Worm (Caenorhabditis elegans) whole organism, late embryonic: Measurements from ENCODE around the gene fbxa-79.

ENCODE experiments used
- K02D7.2 ChIP-seq: sonication (generic microtip); optimal IDR thresholded peaks from 2 replicates; lab custom pipeline; 2017; ENCODE audit warnings: mild to moderate bottlenecking, missing genetic modification characterization, missing compliant biosample characterization
- K09A11.1 ChIP-seq: sonication (generic microtip); optimal IDR thresholded peaks from 2 replicates; lab custom pipeline; 2017; ENCODE audit warnings: antibody characterized with exemption, mild to moderate bottlenecking, missing genetic modification characterization, missing compliant biosample characterization; ENCODE audit not compliant: insufficient read depth
- Y22D7AL.16 ChIP-seq: sonication (generic microtip); optimal IDR thresholded peaks from 2 replicates; lab custom pipeline; 2016; ENCODE audit warnings: missing genetic modification characterization, missing compliant biosample characterization
- ahr-1 ChIP-seq: sonication (generic microtip); optimal IDR thresholded peaks from 2 replicates; lab custom pipeline; 2016; ENCODE audit warnings: missing genetic modification characterization, missing compliant biosample characterization
- ama-1 ChIP-seq: fragments of 150-350 bp; optimal IDR thresholded peaks from 2 replicates; lab custom pipeline; 2014
- ceh-14 ChIP-seq: sonication (generic microtip); optimal IDR thresholded peaks from 2 replicates; lab custom pipeline; 2016; ENCODE audit warnings: missing genotype, missing genetic modification characterization, missing compliant biosample characterization
- ceh-2 ChIP-seq: sonication (generic microtip); optimal IDR thresholded peaks from 2 replicates; lab custom pipeline; 2016; ENCODE audit warnings: missing genotype, missing genetic modification characterization, missing compliant biosample characterization
- ceh-24 ChIP-seq: sonication (generic microtip); optimal IDR thresholded peaks from 2 replicates; lab custom pipeline; 2016; ENCODE audit warnings: mild to moderate bottlenecking, missing genetic modification characterization, missing compliant biosample characterization
- ceh-31 ChIP-seq: sonication (generic microtip); optimal IDR thresholded peaks from 2 replicates; lab custom pipeline; 2016; ENCODE audit warnings: missing genetic modification characterization, missing compliant biosample characterization
- ceh-34 ChIP-seq: sonication (generic microtip); optimal IDR thresholded peaks from 2 replicates; lab custom pipeline; 2016; ENCODE audit warnings: mild to moderate bottlenecking, missing genetic modification characterization, missing compliant biosample characterization
- ceh-9 ChIP-seq: sonication (generic microtip); optimal IDR thresholded peaks from 2 replicates; lab custom pipeline; 2016; ENCODE audit warnings: mild to moderate bottlenecking, missing genetic modification characterization, inconsistent platforms, missing compliant biosample characterization
- dmd-4 ChIP-seq: sonication (generic microtip); optimal IDR thresholded peaks from 2 replicates; lab custom pipeline; 2016; ENCODE audit warnings: borderline replicate concordance, missing genetic modification characterization, missing compliant biosample characterization
- dve-1 ChIP-seq: sonication (generic microtip); optimal IDR thresholded peaks from 2 replicates; lab custom pipeline; 2017; ENCODE audit warnings: antibody characterized with exemption, mild to moderate bottlenecking, missing genetic modification characterization, missing compliant biosample characterization
- elt-2 ChIP-seq: sonication (generic microtip); optimal IDR thresholded peaks from 2 replicates; lab custom pipeline; 2016; ENCODE audit warnings: missing genetic modification reagents, missing genetic modification characterization, missing compliant biosample characterization
- elt-4 ChIP-seq: sonication (generic microtip); optimal IDR thresholded peaks from 2 replicates; lab custom pipeline; 2016; ENCODE audit warnings: missing genetic modification characterization, missing compliant biosample characterization
- eyg-1 ChIP-seq: sonication (generic microtip); optimal IDR thresholded peaks from 2 replicates; lab custom pipeline; 2016; ENCODE audit warnings: missing genotype, missing genetic modification characterization, missing compliant biosample characterization
- fax-1 ChIP-seq: sonication (generic microtip); optimal IDR thresholded peaks from 2 replicates; lab custom pipeline; 2016; ENCODE audit warnings: missing genotype, missing genetic modification characterization, missing compliant biosample characterization
- fkh-10 ChIP-seq: fragments of 150-350 bp; optimal IDR thresholded peaks from 2 replicates; lab custom pipeline; 2014; ENCODE audit warnings: missing biosample characterization, missing genetic modification reagents, missing genetic modification characterization
- gmeb-2 ChIP-seq: sonication (generic microtip); optimal IDR thresholded peaks from 2 replicates; lab custom pipeline; 2016; ENCODE audit warnings: missing genetic modification characterization, inconsistent platforms, missing compliant biosample characterization
- hlh-13 ChIP-seq: fragments of 200-800 bp; sonication (Bioruptor generic); optimal IDR thresholded peaks from 2 replicates; lab custom pipeline; 2018; ENCODE audit warnings: mild to moderate bottlenecking, missing genetic modification characterization, missing compliant biosample characterization
- hlh-30 ChIP-seq: sonication (generic microtip); optimal IDR thresholded peaks from 2 replicates; lab custom pipeline; 2017; ENCODE audit warnings: antibody characterized with exemption, missing genetic modification characterization, missing compliant biosample characterization; ENCODE audit not compliant: insufficient read depth
- hlh-8 ChIP-seq: sonication (generic microtip); optimal IDR thresholded peaks from 2 replicates; lab custom pipeline; 2016; ENCODE audit warnings: missing genotype, missing genetic modification characterization, missing compliant biosample characterization
- lim-6 ChIP-seq: sonication (generic microtip); optimal IDR thresholded peaks from 2 replicates; lab custom pipeline; 2016; ENCODE audit warnings: missing genetic modification characterization, missing compliant biosample characterization
- lin-11 ChIP-seq: fragments of 200-800 bp; sonication (Bioruptor generic); optimal IDR thresholded peaks from 2 replicates; lab custom pipeline; 2018; ENCODE audit warnings: mild to moderate bottlenecking, missing genetic modification characterization, missing compliant biosample characterization
- madf-2 ChIP-seq: sonication (generic microtip); optimal IDR thresholded peaks from 2 replicates; lab custom pipeline; 2017; ENCODE audit warnings: missing genetic modification characterization, missing compliant biosample characterization
- mec-3 ChIP-seq: sonication (generic microtip); optimal IDR thresholded peaks from 2 replicates; lab custom pipeline; 2016; ENCODE audit warnings: borderline replicate concordance, missing genetic modification characterization, missing compliant biosample characterization
- nfya-1 ChIP-seq: sonication (generic microtip); optimal IDR thresholded peaks from 2 replicates; lab custom pipeline; 2017; ENCODE audit warnings: missing genetic modification characterization, mild to moderate bottlenecking, missing compliant biosample characterization, antibody characterized with exemption, moderate library complexity
- nhr-11 ChIP-seq: fragments of 150-350 bp; optimal IDR thresholded peaks from 2 replicates; lab custom pipeline; 2014; ENCODE audit warnings: missing biosample characterization, missing genetic modification characterization
- npax-4 ChIP-seq: sonication (generic microtip); optimal IDR thresholded peaks from 2 replicates; lab custom pipeline; 2016; ENCODE audit warnings: missing genetic modification characterization, missing compliant biosample characterization
- odd-2 ChIP-seq: sonication (generic microtip); optimal IDR thresholded peaks from 2 replicates; lab custom pipeline; 2017; ENCODE audit warnings: antibody characterized with exemption, mild to moderate bottlenecking, missing genetic modification characterization, missing compliant biosample characterization
- pag-3 ChIP-seq: sonication (generic microtip); optimal IDR thresholded peaks from 2 replicates; lab custom pipeline; 2016; ENCODE audit warnings: missing compliant biosample characterization, missing genetic modification characterization, borderline replicate concordance
- pat-9 ChIP-seq: fragments of 200-800 bp; sonication (Bioruptor generic); optimal IDR thresholded peaks from 2 replicates; lab custom pipeline; 2018; ENCODE audit warnings: mild to moderate bottlenecking, missing genetic modification characterization, moderate library complexity, missing compliant biosample characterization
- pha-4 ChIP-seq: fragments of 150-350 bp; optimal IDR thresholded peaks from 2 replicates; lab custom pipeline; 2018; ENCODE audit warnings: missing biosample characterization, missing genetic modification reagents, missing genetic modification characterization
- pqm-1 ChIP-seq: sonication (generic microtip); optimal IDR thresholded peaks from 2 replicates; lab custom pipeline; 2016; ENCODE audit warnings: missing genetic modification characterization, missing compliant biosample characterization
- rnt-1 ChIP-seq: sonication (generic microtip); optimal IDR thresholded peaks from 2 replicates; lab custom pipeline; 2016; ENCODE audit warnings: missing genetic modification characterization, missing compliant biosample characterization
- sdc-2 ChIP-seq: sonication (generic microtip); optimal IDR thresholded peaks from 2 replicates; lab custom pipeline; 2016; ENCODE audit warnings: missing genotype, missing genetic modification characterization, missing compliant biosample characterization
- sox-2 ChIP-seq: fragments of 200-800 bp; sonication (Bioruptor generic); IDR thresholded peaks from 2 replicates; pipeline ENCODE4 v1.3.6; 2022; ENCODE audit warnings: missing genetic modification reagents, missing genetic modification characterization, missing compliant biosample characterization
- sox-4 ChIP-seq: sonication (generic microtip); optimal IDR thresholded peaks from 2 replicates; lab custom pipeline; 2017; ENCODE audit warnings: mild to moderate bottlenecking, missing genetic modification characterization, inconsistent platforms, missing compliant biosample characterization
- syd-9 ChIP-seq: sonication (generic microtip); optimal IDR thresholded peaks from 2 replicates; lab custom pipeline; 2016; ENCODE audit warnings: mild to moderate bottlenecking, missing genetic modification characterization, moderate library complexity, missing compliant biosample characterization
- unc-42 ChIP-seq: sonication (generic microtip); optimal IDR thresholded peaks from 2 replicates; lab custom pipeline; 2016; ENCODE audit warnings: missing genotype, missing genetic modification characterization, missing compliant biosample characterization
- unc-55 ChIP-seq: sonication (generic microtip); optimal IDR thresholded peaks from 2 replicates; lab custom pipeline; 2017; ENCODE audit warnings: missing biosample characterization, missing genetic modification reagents, missing genetic modification characterization
- unc-86 ChIP-seq: sonication (generic microtip); optimal IDR thresholded peaks from 2 replicates; lab custom pipeline; 2016; ENCODE audit warnings: missing genetic modification characterization, missing compliant biosample characterization
- zip-5 ChIP-seq: sonication (generic microtip); optimal IDR thresholded peaks from 2 replicates; lab custom pipeline; 2016; ENCODE audit warnings: missing genetic modification characterization, missing compliant biosample characterization
- ztf-16 ChIP-seq: sonication (generic microtip); optimal IDR thresholded peaks from 2 replicates; lab custom pipeline; 2017; ENCODE audit warnings: missing genetic modification characterization, missing compliant biosample characterization

The fbxa-79 gene

ce11 chrIII:1315038-1315437, 6.9 kb upstream of the fbxa-79 start, which contains the start of the genes fbxa-80 and fbxa-19:
TSS of gene fbxa-80 (minus strand) at chrIII:1315210.
TSS of gene fbxa-19 (plus strand) at chrIII:1315401.
- TF ChIP-seq unc-55: no peak
- no peak for TF ChIP-seq K09A11.1
- TF ChIP-seq, all 69 proteins: peak for 0

DNA sequence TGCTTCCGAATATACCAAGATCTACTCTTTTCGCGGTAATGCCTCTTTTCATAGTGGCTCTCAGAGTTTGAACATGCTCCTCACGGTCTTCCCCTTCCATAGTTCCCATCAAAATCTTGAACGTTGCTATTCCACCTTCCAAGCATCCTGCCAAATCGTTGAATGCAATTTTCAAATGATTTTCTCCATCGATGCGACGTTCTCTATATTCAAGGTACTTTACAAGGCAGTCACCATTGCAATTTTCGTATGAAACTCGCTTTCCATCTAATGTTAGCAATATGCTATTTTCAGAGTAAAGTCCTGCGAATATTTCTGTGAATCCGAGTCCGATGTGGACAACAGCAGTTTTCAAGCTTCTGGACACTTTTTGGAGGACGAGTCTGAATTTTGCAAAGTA, 6.2 kb upstream of the fbxa-79 start:
- TF ChIP-seq odd-2 (tag; lab: Kevin White, UChicago) (no peak), K02D7.2 (tag; lab: Kevin White, UChicago) (no peak), ama-1 (lab: Kevin White, UChicago) (no peak), npax-4 (tag; lab: Kevin White, UChicago) (no peak), ceh-31 (no peak), madf-2 (tag; lab: Kevin White, UChicago) (no peak), ceh-2 (no peak), ztf-16 (tag; lab: Kevin White, UChicago) (no peak), zip-5 (no peak), ceh-9 (tag; lab: Kevin White, UChicago) (no peak), pat-9 (no peak), eyg-1 (tag; lab: Kevin White, UChicago) (no peak)

- TF ChIP-seq dmd-4 (no peak), odd-2 (tag; lab: Kevin White, UChicago) (no peak), Y22D7AL.16 (no peak), syd-9 (no peak), rnt-1 (tag; lab: Kevin White, UChicago) (no peak), mec-3 (tag; lab: Kevin White, UChicago) (no peak), fax-1 (no peak), lim-6 (tag; lab: Kevin White, UChicago) (no peak), elt-4 (tag; lab: Kevin White, UChicago) (no peak), hlh-8 (tag; lab: Kevin White, UChicago) (no peak), hlh-13 (GFP tag; lab: Kevin White, UChicago) (no peak), fkh-10 (GFP tag; lab: Kevin White, UChicago) (no peak), pag-3 (tag; lab: Kevin White, UChicago) (no peak), ceh-14 (tag; lab: Kevin White, UChicago) (no peak), npax-4 (tag; lab: Kevin White, UChicago) (no peak), ceh-34 (tag; lab: Kevin White, UChicago) (no peak), unc-86 (tag; lab: Kevin White, UChicago) (no peak), sox-2 (no peak), ceh-31 (no peak)
Measured at ce11 chrIII:1311367-1311766, 3.3 kb upstream of the fbxa-79 start.

DNA sequence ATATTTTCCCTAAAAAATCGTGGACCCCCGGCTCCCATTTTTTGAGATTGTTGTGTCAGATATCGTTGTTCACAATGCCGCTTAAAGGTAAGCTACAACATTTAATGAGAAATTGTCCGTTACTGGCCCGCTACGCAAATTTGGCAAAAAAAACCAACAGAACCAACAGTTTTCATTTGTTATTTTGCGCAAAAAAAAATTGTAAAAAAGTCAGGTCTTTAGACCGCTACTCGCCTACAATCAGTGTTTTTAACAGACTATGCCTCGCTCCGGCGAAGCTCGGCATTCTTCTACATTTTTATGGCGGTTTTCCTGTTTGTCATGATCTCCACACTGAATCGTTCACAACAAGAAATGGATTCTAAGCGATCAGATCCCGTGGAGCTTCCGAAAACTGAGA, 793 bp upstream of the fbxa-79 start, which contains the start of gene Y82E9BL.12:
Gene Y82E9BL.12 (plus strand): TSS at position 301 of the 400 bp plus-strand sequence.
- no peak for TF ChIP-seq ceh-24
- TF ChIP-seq sox-2: no peak
- no peak for TF ChIP-seq ceh-9 (tag; lab: Kevin White, UChicago)
- no peak for TF ChIP-seq unc-42 (tag; lab: Kevin White, UChicago)
- no peak for TF ChIP-seq dve-1 (tag; lab: Kevin White, UChicago)
- TF ChIP-seq pqm-1 (tag; lab: Kevin White, UChicago): no peak
- no peak for TF ChIP-seq hlh-30
- TF ChIP-seq pag-3 (tag; lab: Kevin White, UChicago): no peak
- no peak for TF ChIP-seq gmeb-2 (tag; lab: Kevin White, UChicago)
- no peak for TF ChIP-seq Y22D7AL.16
- no peak for TF ChIP-seq ama-1 (lab: Kevin White, UChicago)

DNA sequence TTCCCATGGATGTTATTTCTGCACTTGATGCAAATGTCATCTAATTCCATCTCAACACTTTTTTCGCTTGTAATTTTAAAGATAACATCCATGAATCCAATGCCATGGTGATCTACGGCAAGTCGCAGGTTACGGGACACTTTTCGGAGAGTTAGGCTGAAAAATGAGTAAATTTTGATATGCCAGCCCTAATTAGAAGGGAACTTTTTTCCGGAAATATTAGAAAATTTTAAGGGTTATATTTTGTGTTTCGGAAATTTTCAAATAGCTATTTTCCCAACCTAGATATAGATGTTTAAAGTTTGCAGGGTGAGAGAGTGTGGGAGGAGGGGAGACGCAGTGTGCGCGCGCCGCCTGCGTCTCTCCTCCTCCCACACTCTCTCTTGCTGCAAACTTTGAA, 761 bp downstream of the fbxa-79 start:
- no peak for TF ChIP-seq nfya-1 (tag; lab: Kevin White, UChicago)
- TF ChIP-seq ahr-1 (tag; lab: Kevin White, UChicago): no peak
- no peak for TF ChIP-seq nhr-11
- TF ChIP-seq fax-1: no peak
- TF ChIP-seq lin-11 (tag; lab: Kevin White, UChicago): no peak
- TF ChIP-seq npax-4 (tag; lab: Kevin White, UChicago): no peak
- no peak for TF ChIP-seq sox-2
- no peak for TF ChIP-seq pha-4 (tag; lab: Kevin White, UChicago)
- no peak for TF ChIP-seq ceh-14 (tag; lab: Kevin White, UChicago)
- TF ChIP-seq sox-4 (tag; lab: Kevin White, UChicago): no peak
- no peak for TF ChIP-seq pat-9
- TF ChIP-seq unc-86 (tag; lab: Kevin White, UChicago): no peak
- TF ChIP-seq sdc-2 (tag; lab: Kevin White, UChicago): no peak
- no peak for TF ChIP-seq odd-2 (tag; lab: Kevin White, UChicago)
- TF ChIP-seq elt-2 (tag; lab: Kevin White, UChicago): no peak
